Fruit fly (Drosophila melanogaster) whole organism, embryonic: ENCODE data around the gene fzy.

Experiments used
- Abd-B ChIP-seq: fragments of 200-800 bp; sonication (Bioruptor generic); optimal IDR thresholded peaks from 2 replicates; lab custom pipeline; 2018; ENCODE audit warnings: missing biosample characterization, mild to moderate bottlenecking, missing genetic modification characterization, moderate library complexity
- Antp ChIP-seq: fragments of 200-800 bp; sonication (Bioruptor generic); optimal IDR thresholded peaks from 3 replicates; lab custom pipeline; 2016; ENCODE audit warnings: missing biosample characterization, missing genetic modification characterization
- CG11695 ChIP-seq: fragments of 200-800 bp; sonication (Bioruptor generic); IDR thresholded peaks from 3 replicates; pipeline ENCODE4 v1.3.6; 2022; ENCODE audit warnings: missing biosample characterization, missing genetic modification characterization
- CG12155 ChIP-seq: fragments of 200-800 bp; sonication (Bioruptor generic); optimal IDR thresholded peaks from 3 replicates; lab custom pipeline; 2016; ENCODE audit warnings: missing biosample characterization, missing genetic modification characterization
- CG14014 ChIP-seq: fragments of 200-800 bp; sonication (Bioruptor generic); IDR thresholded peaks from 2 replicates; pipeline ENCODE4 v1.3.6; 2022; ENCODE audit warnings: missing biosample characterization, missing genetic modification characterization
- CG14050 ChIP-seq: fragments of 200-800 bp; sonication (Bioruptor generic); IDR thresholded peaks from 3 replicates; pipeline ENCODE4 v1.3.6; 2022; ENCODE audit warnings: missing biosample characterization, missing genetic modification characterization
- CG14860 ChIP-seq: fragments of 200-800 bp; sonication (Bioruptor generic); IDR thresholded peaks from 3 replicates; pipeline ENCODE4 v1.3.6; 2022; ENCODE audit warnings: missing biosample characterization, missing genetic modification characterization; ENCODE audit not compliant: partially characterized antibody
- CG1792 ChIP-seq: fragments of 200-800 bp; sonication (Bioruptor generic); optimal IDR thresholded peaks from 2 replicates; lab custom pipeline; 2016; ENCODE audit warnings: missing biosample characterization, missing genetic modification characterization
- CG18764 ChIP-seq: fragments of 200-800 bp; sonication (Bioruptor generic); optimal IDR thresholded peaks from 3 replicates; lab custom pipeline; 2016; ENCODE audit warnings: missing biosample characterization, missing genetic modification characterization
- CG2120 ChIP-seq: fragments of 200-800 bp; sonication (Bioruptor generic); optimal IDR thresholded peaks from 3 replicates; lab custom pipeline; 2016; ENCODE audit warnings: missing biosample characterization, missing genetic modification characterization
- CG2129 ChIP-seq: fragments of 200-800 bp; sonication (Bioruptor generic); IDR thresholded peaks from 2 replicates; pipeline ENCODE4 v1.3.6; 2022; ENCODE audit warnings: missing biosample characterization, missing genetic modification characterization; ENCODE audit not compliant: partially characterized antibody
- CG4360 ChIP-seq: fragments of 200-800 bp; sonication (Bioruptor generic); IDR thresholded peaks from 2 replicates; pipeline ENCODE4 v1.3.6; 2022; ENCODE audit warnings: missing biosample characterization, missing genetic modification characterization
- CG8359 ChIP-seq: fragments of 200-800 bp; sonication (Bioruptor generic); optimal IDR thresholded peaks from 2 replicates; lab custom pipeline; 2017; ENCODE audit warnings: missing biosample characterization, mild to moderate bottlenecking, missing genetic modification characterization, borderline replicate concordance
- CG8944 ChIP-seq: fragments of 200-800 bp; sonication (Bioruptor generic); optimal IDR thresholded peaks from 3 replicates; lab custom pipeline; 2016; ENCODE audit warnings: missing biosample characterization, missing genetic modification characterization
- CG9817 ChIP-seq: fragments of 200-800 bp; sonication (Bioruptor generic); optimal IDR thresholded peaks from 2 replicates; lab custom pipeline; 2018; ENCODE audit warnings: missing biosample characterization, mild to moderate bottlenecking, missing genetic modification characterization, moderate library complexity
- Dfd ChIP-seq, 2 experiments: fragments of >200 bp; optimal IDR thresholded peaks; 2 replicates each; lab custom pipeline; 2017; ENCODE audit warnings: missing biosample characterization in 2 of 2, missing genetic modification characterization in 2 of 2
- Ets65A ChIP-seq: fragments of 200-800 bp; sonication (Bioruptor generic); peaks from one replicate; lab custom pipeline; 2016; ENCODE audit warnings: missing biosample characterization, missing genetic modification characterization
- Ets97D ChIP-seq: fragments of 200-800 bp; sonication (Bioruptor generic); optimal IDR thresholded peaks from 3 replicates; lab custom pipeline; 2016; ENCODE audit warnings: missing biosample characterization, missing genetic modification characterization
- Fer2 ChIP-seq: fragments of 200-800 bp; sonication (Bioruptor generic); optimal IDR thresholded peaks from 2 replicates; lab custom pipeline; 2018; ENCODE audit warnings: missing biosample characterization, mild to moderate bottlenecking, missing genetic modification characterization, moderate library complexity
- Lim3 ChIP-seq: fragments of 200-800 bp; sonication (Bioruptor generic); IDR thresholded peaks from 2 replicates; pipeline ENCODE4 v1.3.6; 2022; ENCODE audit warnings: missing biosample characterization, missing genetic modification characterization
- MTF-1 ChIP-seq: fragments of 200-800 bp; sonication (Bioruptor generic); optimal IDR thresholded peaks from 2 replicates; lab custom pipeline; 2018; ENCODE audit warnings: missing biosample characterization, mild to moderate bottlenecking, missing genetic modification characterization, borderline replicate concordance
- Meics ChIP-seq: fragments of 200-800 bp; sonication (Bioruptor generic); optimal IDR thresholded peaks from 2 replicates; lab custom pipeline; 2017; ENCODE audit warnings: missing biosample characterization, mild to moderate bottlenecking, missing genetic modification characterization
- Oli ChIP-seq: fragments of 200-800 bp; sonication (Bioruptor generic); optimal IDR thresholded peaks from 2 replicates; lab custom pipeline; 2018; ENCODE audit warnings: missing biosample characterization, mild to moderate bottlenecking, missing genetic modification characterization, moderate library complexity
- Side ChIP-seq: fragments of 200-800 bp; sonication (Bioruptor generic); optimal IDR thresholded peaks from 2 replicates; lab custom pipeline; 2016; ENCODE audit warnings: missing biosample characterization, missing genetic modification characterization
- Six4 ChIP-seq: fragments of 200-800 bp; sonication (Bioruptor generic); optimal IDR thresholded peaks from 2 replicates; lab custom pipeline; 2016; ENCODE audit warnings: missing biosample characterization, missing genetic modification characterization
- bcd ChIP-seq: fragments of 200-800 bp; sonication (Bioruptor generic); optimal IDR thresholded peaks from 2 replicates; lab custom pipeline; 2017; ENCODE audit warnings: missing biosample characterization, mild to moderate bottlenecking, missing genetic modification characterization
- br ChIP-seq: fragments of >200 bp; optimal IDR thresholded peaks from 2 replicates; lab custom pipeline; 2017
- cas ChIP-seq: fragments of 200-800 bp; sonication (Bioruptor generic); IDR thresholded peaks from 2 replicates; pipeline ENCODE4 v1.3.6; 2022; ENCODE audit warnings: missing biosample characterization, missing genetic modification characterization
- dati ChIP-seq: fragments of 200-800 bp; sonication (Bioruptor generic); IDR thresholded peaks from 2 replicates; pipeline ENCODE4 v1.3.6; 2022; ENCODE audit warnings: missing biosample characterization, missing genetic modification characterization
- dmrt99B ChIP-seq: fragments of 200-800 bp; sonication (Bioruptor generic); optimal IDR thresholded peaks from 2 replicates; lab custom pipeline; 2018; ENCODE audit warnings: missing biosample characterization, mild to moderate bottlenecking, missing genetic modification characterization, moderate library complexity
- dpn ChIP-seq, 2 experiments: fragments of 200-800 bp; sonication (Bioruptor generic); optimal IDR thresholded peaks; 3 replicates each; lab custom pipeline; 2016; ENCODE audit warnings: missing biosample characterization in 2 of 2, missing genetic modification characterization in 2 of 2
- gsb ChIP-seq: fragments of 200-800 bp; sonication (Bioruptor generic); IDR thresholded peaks from 2 replicates; pipeline ENCODE4 v1.3.6; 2022; ENCODE audit warnings: missing biosample characterization, missing genetic modification characterization
- insv ChIP-seq, 2 experiments: fragments of 200-800 bp; sonication (Bioruptor generic); optimal IDR thresholded peaks; 3 replicates each; lab custom pipeline; 2016 to 2018; ENCODE audit warnings: missing biosample characterization in 2 of 2, missing genetic modification characterization in 2 of 2
- kay ChIP-seq: fragments of 200-800 bp; sonication (Bioruptor generic); optimal IDR thresholded peaks from 2 replicates; lab custom pipeline; 2016; ENCODE audit warnings: missing biosample characterization, missing genetic modification characterization
- kni ChIP-seq: fragments of 200-800 bp; sonication (Bioruptor generic); optimal IDR thresholded peaks from 3 replicates; lab custom pipeline; 2017; ENCODE audit warnings: mild to moderate bottlenecking, missing biosample characterization, missing genetic modification reagents, missing genetic modification characterization
- luna ChIP-seq: fragments of 200-800 bp; sonication (Bioruptor generic); optimal IDR thresholded peaks from 2 replicates; lab custom pipeline; 2016; ENCODE audit warnings: missing biosample characterization, missing genetic modification characterization
- nmo ChIP-seq: fragments of 200-800 bp; sonication (Bioruptor generic); optimal IDR thresholded peaks from 2 replicates; lab custom pipeline; 2018; ENCODE audit warnings: missing biosample characterization, mild to moderate bottlenecking, missing genetic modification characterization, moderate library complexity
- phol ChIP-seq: fragments of 200-800 bp; sonication (Bioruptor generic); optimal IDR thresholded peaks from 3 replicates; lab custom pipeline; 2018; ENCODE audit warnings: missing biosample characterization, mild to moderate bottlenecking, missing genetic modification characterization, moderate library complexity
- pita ChIP-seq: fragments of 200-800 bp; sonication (Bioruptor generic); optimal IDR thresholded peaks from 2 replicates; lab custom pipeline; 2017; ENCODE audit warnings: missing biosample characterization, mild to moderate bottlenecking, missing genetic modification characterization
- scrt ChIP-seq: fragments of 200-800 bp; sonication (Bioruptor generic); optimal IDR thresholded peaks from 2 replicates; lab custom pipeline; 2018; ENCODE audit warnings: missing biosample characterization, mild to moderate bottlenecking, missing genetic modification characterization, moderate library complexity
- sens ChIP-seq: fragments of 200-800 bp; sonication (Bioruptor generic); peaks from one replicate; lab custom pipeline; 2016; ENCODE audit warnings: missing biosample characterization, missing genetic modification characterization
- sens-2 ChIP-seq: fragments of 200-800 bp; sonication (Bioruptor generic); IDR thresholded peaks from 2 replicates; pipeline ENCODE4 v1.3.6; 2022; ENCODE audit warnings: missing biosample characterization, missing genetic modification characterization
- ssp ChIP-seq: fragments of 200-800 bp; sonication (Bioruptor generic); IDR thresholded peaks from 2 replicates; pipeline ENCODE4 v1.3.6; 2022; ENCODE audit warnings: missing biosample characterization, missing genetic modification characterization
- toy ChIP-seq: fragments of 200-800 bp; sonication (Bioruptor generic); IDR thresholded peaks from 2 replicates; pipeline ENCODE4 v1.3.6; 2022; ENCODE audit warnings: missing biosample characterization, missing genetic modification characterization
- trh ChIP-seq: fragments of 200-800 bp; sonication (Bioruptor generic); optimal IDR thresholded peaks from 2 replicates; lab custom pipeline; 2016; ENCODE audit warnings: missing biosample characterization, missing genetic modification characterization
- vfl ChIP-seq: fragments of 200-800 bp; sonication (Bioruptor generic); optimal IDR thresholded peaks from 2 replicates; lab custom pipeline; 2016; ENCODE audit warnings: missing biosample characterization, missing genetic modification characterization
- zf30C ChIP-seq: fragments of 200-800 bp; sonication (Bioruptor generic); optimal IDR thresholded peaks from 3 replicates; lab custom pipeline; 2018; ENCODE audit warnings: missing biosample characterization, mild to moderate bottlenecking, missing genetic modification characterization
- zfh2 ChIP-seq: fragments of 200-800 bp; sonication (Bioruptor generic); optimal IDR thresholded peaks from 2 replicates; lab custom pipeline; 2016; ENCODE audit warnings: missing biosample characterization, missing genetic modification characterization

Gene fzy

DNA sequence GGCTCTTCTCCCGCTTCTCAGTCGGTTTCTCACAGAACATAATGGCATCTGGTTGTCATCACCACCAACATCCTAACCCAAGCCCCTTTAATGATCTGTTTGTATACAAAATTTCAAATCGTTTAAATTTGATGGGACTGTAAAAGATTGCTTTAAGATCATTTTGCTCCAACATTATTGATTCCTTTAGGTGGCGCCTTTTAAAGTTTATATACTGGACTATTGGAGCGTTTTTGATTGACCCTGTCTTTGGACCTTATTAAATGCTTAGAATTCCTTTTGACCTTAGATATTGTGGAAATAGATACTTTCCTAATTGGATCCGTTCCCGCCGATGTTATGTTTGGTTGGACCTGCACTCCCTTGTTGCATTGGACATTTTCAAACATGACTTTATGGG, 29.5 kb downstream of the fzy start, which contains the start of gene CG42266:
Gene CG42266 (minus strand): TSS at position 101 of the 400 bp plus-strand sequence.
- TF ChIP-seq Abd-B (GFP tag; lab: Kevin White, UChicago) (no peak), Ets65A (GFP tag; lab: Kevin White, UChicago) (peak; percentile 20), dati (no peak)

- TF ChIP-seq br (lab: Kevin White, UChicago) (no peak), CG4360 (GFP tag; lab: Robert Waterston, UW) (no peak), CG8944 (GFP tag; lab: Kevin White, UChicago) (no peak), zf30C (GFP tag; lab: Kevin White, UChicago) (no peak), Meics (GFP tag; lab: Kevin White, UChicago) (no peak), CG9817 (tag; lab: Kevin White, UChicago) (no peak), nmo (no peak), toy (GFP tag; lab: Robert Waterston, UW) (no peak), ssp (GFP tag; lab: Robert Waterston, UW) (no peak), MTF-1 (GFP tag; lab: Kevin White, UChicago) (no peak), gsb (GFP tag; lab: Robert Waterston, UW) (no peak), CG2129 (GFP tag; lab: Robert Waterston, UW) (no peak), vfl (GFP tag; lab: Kevin White, UChicago) (no peak), Lim3 (GFP tag; lab: Robert Waterston, UW) (no peak), luna (GFP tag; lab: Kevin White, UChicago) (no peak), Fer2 (tag; lab: Kevin White, UChicago) (no peak), dpn (GFP tag; optimal IDR thresholded peaks at IDR 0.05; lab: Kevin White, UChicago) (no peak), Ets97D (GFP tag; lab: Kevin White, UChicago) (no peak)
Observed at dm6 chr2L:16342224-16342623, 31.5 kb downstream of the fzy start, which contains the start of gene CG44405. Gene CG44405 (minus strand): TSS chr2L:16342324.

dm6 chr2L:16350160-16350633, 39.4 kb downstream of the fzy start:
- TF ChIP-seq CG2120 (GFP tag; lab: Kevin White, UChicago), result peak; percentile 79
- no peak for TF ChIP-seq kni (GFP tag; lab: Kevin White, UChicago)
- TF ChIP-seq trh (GFP tag; lab: Kevin White, UChicago), result peak; percentile 66
- TF ChIP-seq scrt (GFP tag; lab: Kevin White, UChicago), result peak; percentile 23
- peak; percentile 84 for TF ChIP-seq CG14014
- no peak for TF ChIP-seq sens-2 (GFP tag; lab: Robert Waterston, UW)
- peak; percentile 64 for TF ChIP-seq CG12155 (GFP tag; lab: Kevin White, UChicago)
- peak; percentile 77 for TF ChIP-seq zfh2 (GFP tag; lab: Kevin White, UChicago)
- no peak for TF ChIP-seq Fer2 (tag; lab: Kevin White, UChicago)
- TF ChIP-seq CG8359 (GFP tag; lab: Kevin White, UChicago), result no peak
- TF ChIP-seq CG1792, result no peak
- TF ChIP-seq CG14860 (GFP tag; lab: Robert Waterston, UW), result no peak
- peak; percentile 1 for TF ChIP-seq CG18764 (GFP tag; lab: Kevin White, UChicago)
- TF ChIP-seq Oli, result peak; percentile 68
- TF ChIP-seq sens, result peak; percentile 53
- peak; percentile 64 for TF ChIP-seq CG8944 (GFP tag; lab: Kevin White, UChicago)
- TF ChIP-seq Six4 (GFP tag; lab: Kevin White, UChicago), result no peak
- TF ChIP-seq dmrt99B (tag; lab: Kevin White, UChicago), result no peak
- peak; percentile 19 for TF ChIP-seq Side (GFP tag; lab: Kevin White, UChicago)
- peak; percentile 68 for TF ChIP-seq CG14050 (GFP tag; lab: Robert Waterston, UW)
- peak in 1 of 2 experiments; percentile 4 for TF ChIP-seq insv (GFP tag; optimal IDR thresholded peaks at IDR 0.05; lab: Kevin White, UChicago)
- TF ChIP-seq bcd (GFP tag; lab: Kevin White, UChicago), result peak; percentile 75
- no peak for TF ChIP-seq pita (GFP tag; lab: Kevin White, UChicago)
- TF ChIP-seq Dfd (GFP tag; optimal IDR thresholded peaks at IDR 0.05; lab: Kevin White, UChicago), result no peak
- TF ChIP-seq CG9817 (tag; lab: Kevin White, UChicago), result peak; percentile 69
- peak; percentile 74 for TF ChIP-seq Antp (GFP tag; lab: Kevin White, UChicago)
- TF ChIP-seq kay (GFP tag; lab: Kevin White, UChicago), result no peak
- TF ChIP-seq phol (tag; lab: Kevin White, UChicago), result peak; percentile 82
- TF ChIP-seq cas (GFP tag; lab: Robert Waterston, UW), result no peak
- peak; percentile 55; the same call in 1 of the 3 replicates for TF ChIP-seq CG11695 (GFP tag; lab: Robert Waterston, UW)
